Fruit fly (Drosophila melanogaster) S2 (cell line): Measurements from ENCODE around the gene ATPsynD.

ENCODE experiments used
- CG8478 ChIP-seq: fragments of >200 bp; optimal IDR thresholded peaks from 2 replicates; lab custom pipeline; 2018
- CTCF ChIP-seq, 2 experiments: fragments of >200 bp; optimal IDR thresholded peaks; 2 replicates each; lab custom pipeline; 2018

Gene ATPsynD

dm6 chr3R:19094799-19095418 lies at the start of gene ATPsynD, which contains the start of gene mRpL55:
TSS of gene ATPsynD (plus strand) at chr3R:19095000.
TSS of gene mRpL55 (minus strand) at chr3R:19094905.
- TF ChIP-seq CTCF (optimal IDR thresholded peaks at IDR 0.05; lab: Kevin White, UChicago) (peak in 1 of 2 experiments; percentile 28), CG8478 (no peak)

dm6 chr3R:19051247-19051646 lies 43.6 kb upstream of the ATPsynD start:
- TF ChIP-seq CTCF (optimal IDR thresholded peaks at IDR 0.05; lab: Kevin White, UChicago) (no peak), CG8478 (no peak)

DNA sequence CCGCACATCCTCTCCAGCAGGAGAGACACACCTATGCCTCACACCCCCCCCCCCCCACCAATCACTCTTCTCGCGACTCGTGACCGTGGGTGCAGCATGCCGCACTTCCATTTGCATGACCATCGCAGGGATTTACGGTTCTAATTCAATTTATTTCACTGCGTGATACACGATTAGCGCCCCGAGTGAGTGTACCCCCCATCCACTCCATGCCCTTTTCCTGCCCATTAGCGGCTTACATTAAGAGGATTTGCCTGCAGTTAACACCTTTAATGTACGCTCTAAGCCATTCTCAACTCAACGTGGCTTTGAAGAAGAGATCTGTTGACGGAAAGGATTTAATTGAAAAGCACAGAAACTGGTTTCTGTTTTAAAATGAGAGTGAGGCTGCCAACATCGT lies 42.3 kb upstream of the ATPsynD start:
- TF ChIP-seq CTCF (optimal IDR thresholded peaks at IDR 0.05; lab: Kevin White, UChicago), result no peak
- TF ChIP-seq CG8478, result no peak

- TF ChIP-seq CTCF (optimal IDR thresholded peaks at IDR 0.05; lab: Kevin White, UChicago) (no peak), CG8478 (no peak)
Observed at dm6 chr3R:19054839-19055238, 40.0 kb upstream of the ATPsynD start.

DNA sequence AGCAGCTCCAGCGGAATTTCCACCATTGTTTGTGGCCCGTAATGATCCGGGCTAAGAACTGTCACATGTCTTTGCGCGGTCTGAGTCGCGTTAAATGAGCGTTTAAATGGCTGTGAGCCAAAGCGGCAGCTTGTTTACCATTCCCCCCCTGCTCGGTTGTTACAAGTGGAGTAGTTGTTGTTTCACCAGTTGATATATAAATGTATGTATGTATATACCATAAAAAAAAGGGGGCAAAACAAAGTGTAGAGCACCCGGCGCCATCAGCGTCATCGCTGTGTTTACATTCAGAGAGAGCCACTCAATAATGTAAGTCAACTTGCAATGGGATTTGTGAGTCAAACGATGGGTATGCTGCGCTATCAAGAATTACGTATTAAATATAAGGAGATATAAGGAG lies 37.9 kb upstream of the ATPsynD start:
- TF ChIP-seq CG8478 (no peak), CTCF (optimal IDR thresholded peaks at IDR 0.05; lab: Kevin White, UChicago) (no peak)

- no peak for TF ChIP-seq CTCF (optimal IDR thresholded peaks at IDR 0.05; lab: Kevin White, UChicago)
- no peak for TF ChIP-seq CG8478
Observed at dm6 chr3R:19058384-19058783, 36.4 kb upstream of the ATPsynD start.

- TF ChIP-seq CTCF (optimal IDR thresholded peaks at IDR 0.05; lab: Kevin White, UChicago) (no peak), CG8478 (no peak)
Observed at dm6 chr3R:19059285-19059684, 35.5 kb upstream of the ATPsynD start.

- TF ChIP-seq CTCF (optimal IDR thresholded peaks at IDR 0.05; lab: Kevin White, UChicago) (no peak), CG8478 (no peak)
Observed at dm6 chr3R:19060173-19060572, 34.6 kb upstream of the ATPsynD start.

DNA sequence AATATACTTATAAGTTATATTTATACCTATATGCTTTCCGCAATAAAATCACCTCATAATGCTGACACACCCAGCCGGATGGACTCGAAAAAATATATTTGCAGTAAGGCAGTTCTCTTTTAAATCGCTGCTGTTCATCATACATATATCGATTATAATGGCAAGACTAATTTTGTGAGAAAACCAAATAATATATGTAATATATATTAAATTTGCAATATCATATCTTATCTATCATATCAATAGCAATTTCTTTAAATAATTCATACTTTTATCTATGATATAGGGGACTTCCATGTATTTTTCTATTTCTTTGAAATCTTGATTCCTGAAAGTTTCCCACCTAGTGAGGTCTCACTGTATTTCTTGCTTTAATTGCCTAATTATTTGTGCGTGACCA lies 32.3 kb upstream of the ATPsynD start:
- TF ChIP-seq CTCF (optimal IDR thresholded peaks at IDR 0.05; lab: Kevin White, UChicago) (no peak), CG8478 (no peak)

DNA sequence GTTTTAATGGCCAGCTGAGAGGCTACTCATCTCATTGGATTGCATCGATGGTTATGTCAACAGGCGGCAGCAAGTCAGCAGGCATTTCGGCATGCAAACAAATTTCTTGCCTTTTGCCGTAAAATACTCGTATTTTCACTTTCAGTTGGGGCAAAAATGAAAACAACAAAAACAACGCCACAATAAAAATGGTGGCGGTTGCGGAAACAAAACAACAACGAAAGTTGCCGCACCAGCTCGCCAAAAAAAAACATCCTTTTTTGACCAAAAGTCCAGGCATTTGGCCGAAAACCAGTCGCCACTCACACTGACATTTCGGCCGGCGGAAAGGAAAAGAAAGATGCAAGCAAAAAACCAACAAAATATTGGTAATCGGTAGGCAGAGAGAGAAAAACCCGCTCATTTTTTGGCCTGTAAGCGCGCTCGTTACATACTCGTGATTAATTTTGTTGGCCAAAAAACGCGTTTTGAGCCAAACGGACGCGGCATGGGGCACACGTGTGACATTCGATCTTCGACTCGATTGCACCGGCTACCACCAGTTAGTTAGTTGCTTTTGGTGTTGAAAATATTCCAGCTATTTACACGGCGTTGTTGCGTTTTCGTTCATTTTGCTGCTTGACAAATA lies 30.6 kb upstream of the ATPsynD start:
- TF ChIP-seq CTCF (optimal IDR thresholded peaks at IDR 0.05; lab: Kevin White, UChicago) (no peak), CG8478 (no peak)

DNA sequence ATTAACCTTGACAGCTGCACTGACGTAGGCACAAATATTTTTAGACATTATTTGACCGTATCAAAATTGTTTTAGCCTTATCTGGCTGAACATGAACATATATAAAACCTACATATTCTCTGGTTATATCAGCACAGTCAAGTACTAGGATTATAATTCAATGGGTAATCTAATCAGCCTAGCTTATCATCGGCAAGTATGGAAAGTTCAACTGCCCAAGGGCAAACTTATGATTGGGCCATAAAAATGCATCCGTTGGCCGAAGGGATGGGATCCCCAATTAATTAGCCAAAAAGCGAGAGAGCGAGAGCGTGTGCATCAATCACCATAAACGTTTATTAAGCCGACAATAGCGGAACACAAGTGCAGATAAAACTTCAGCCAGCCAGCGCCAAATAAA lies 29.3 kb upstream of the ATPsynD start:
- no peak for TF ChIP-seq CTCF (optimal IDR thresholded peaks at IDR 0.05; lab: Kevin White, UChicago)
- no peak for TF ChIP-seq CG8478

DNA sequence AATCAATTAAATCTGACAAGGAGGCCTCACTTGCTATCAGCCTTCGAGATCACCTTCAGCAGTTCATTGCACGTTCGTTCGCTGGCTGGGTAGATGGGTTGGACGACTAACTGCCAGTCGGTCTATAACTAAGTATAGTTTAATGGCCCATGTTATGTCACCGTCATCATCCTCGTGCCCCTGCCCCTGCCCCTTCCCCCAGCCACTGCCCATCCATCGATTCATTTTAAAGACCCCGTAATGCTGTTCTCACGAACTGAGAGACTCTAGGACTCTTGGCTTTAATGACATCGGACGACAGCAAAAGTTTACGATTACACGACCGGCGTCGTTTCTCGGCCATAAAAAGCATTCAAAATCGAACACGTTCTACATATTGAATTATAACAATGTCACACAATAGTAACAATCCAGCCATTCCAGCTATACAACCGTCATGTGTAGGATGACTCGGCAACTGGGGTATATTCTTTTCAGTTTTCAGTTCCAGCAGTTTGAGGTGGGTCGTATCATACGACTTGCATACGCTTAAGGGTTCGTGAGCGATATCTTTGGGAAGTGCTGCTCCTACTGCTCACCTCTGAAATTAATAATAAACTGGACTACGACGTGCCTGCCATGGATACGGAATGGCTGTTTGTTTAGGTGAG lies 27.7 kb upstream of the ATPsynD start:
- TF ChIP-seq CTCF (optimal IDR thresholded peaks at IDR 0.05; lab: Kevin White, UChicago) (no peak), CG8478 (no peak)

DNA sequence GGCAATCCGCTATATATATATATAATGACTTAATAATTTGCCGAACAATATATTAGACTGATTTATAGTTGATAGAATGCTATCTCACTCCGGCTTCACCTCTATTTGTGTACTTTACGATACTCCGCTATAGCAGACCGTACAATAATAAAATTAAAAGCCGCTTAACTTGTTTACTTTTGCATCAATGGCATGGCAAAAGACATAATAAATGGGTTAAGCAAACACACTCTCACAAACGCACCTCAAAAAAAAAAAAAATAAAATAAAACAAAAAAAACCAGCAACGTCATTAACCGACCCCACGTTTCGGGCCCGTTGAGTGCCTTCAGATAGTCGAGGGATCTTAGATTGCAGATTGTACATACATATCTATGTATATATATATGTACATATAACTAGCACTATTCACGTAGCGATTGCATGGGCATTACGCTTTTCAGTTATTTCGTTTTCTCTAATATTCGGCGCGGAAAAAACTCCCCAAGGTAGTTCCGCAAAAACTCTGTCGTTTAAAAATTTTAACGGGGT lies 26.9 kb upstream of the ATPsynD start:
- TF ChIP-seq CTCF (optimal IDR thresholded peaks at IDR 0.05; lab: Kevin White, UChicago) (no peak), CG8478 (no peak)

DNA sequence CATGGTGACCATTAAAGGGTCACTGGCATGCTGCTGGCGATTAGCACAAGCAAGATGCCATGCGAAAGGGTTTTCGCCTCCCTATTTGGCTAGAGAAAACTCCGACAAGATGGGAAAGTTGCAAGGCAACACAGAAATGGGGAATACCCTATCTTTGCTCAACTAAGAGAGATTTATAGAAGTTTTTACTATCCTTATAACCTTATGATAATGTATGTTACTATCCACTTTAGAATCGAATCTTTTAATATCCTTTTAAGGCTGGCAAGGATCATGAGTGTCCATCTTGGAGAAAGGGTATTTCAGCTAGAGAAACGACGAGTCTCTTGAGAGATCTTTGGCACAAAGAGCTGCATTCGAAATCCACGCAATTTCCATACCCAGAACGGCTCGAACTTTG lies 25.1 kb upstream of the ATPsynD start:
- TF ChIP-seq CG8478, result no peak
- no peak for TF ChIP-seq CTCF (optimal IDR thresholded peaks at IDR 0.05; lab: Kevin White, UChicago)

dm6 chr3R:19070222-19070949 lies 24.4 kb upstream of the ATPsynD start:
- TF ChIP-seq CG8478 (no peak), CTCF (optimal IDR thresholded peaks at IDR 0.05; lab: Kevin White, UChicago) (no peak)
